Worm (Caenorhabditis elegans): ENCODE measurements around the gene C34D10.1.

DNA sequence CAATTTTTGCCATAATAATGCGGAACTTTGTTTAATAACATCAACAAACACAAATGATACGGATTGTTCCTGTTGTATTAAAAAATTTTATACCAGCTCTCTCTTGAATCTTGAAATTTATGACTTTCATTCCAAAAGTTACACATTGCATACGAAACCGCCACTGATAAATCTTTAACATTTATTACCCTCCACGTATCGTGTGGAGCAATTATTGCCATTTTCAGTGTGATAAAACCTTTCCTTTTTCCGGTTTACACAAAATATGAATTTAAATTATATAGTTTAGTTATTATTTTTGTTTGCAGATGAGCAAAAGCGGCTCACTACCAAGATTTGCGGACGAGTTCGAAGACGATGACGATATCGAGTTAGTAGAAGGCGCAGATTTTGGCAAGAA, 31.5 kb downstream of the C34D10.1 start, which contains the start of gene C18A11.3:
- no peak for TF ChIP-seq pha-4 (tag; optimal IDR thresholded peaks at IDR 0.05)
- TF ChIP-seq unc-62 (GFP tag; optimal IDR thresholded peaks at IDR 0.05), result no peak
- TF ChIP-seq mel-28 (tag; optimal IDR thresholded peaks at IDR 0.05; ENCODE audit: borderline replicate concordance), result no peak
- TF ChIP-seq aptf-3 (GFP tag; IDR thresholded peaks at IDR 0.05), result no peak
- TF ChIP-seq madf-6 (GFP tag; IDR thresholded peaks at IDR 0.05), result no peak
- TF ChIP-seq unc-130 (GFP tag; optimal IDR thresholded peaks at IDR 0.05), result no peak
- no peak for TF ChIP-seq B0035.1 (tag; optimal IDR thresholded peaks at IDR 0.05)
- TF ChIP-seq egl-18 (GFP tag; IDR thresholded peaks at IDR 0.05), result no peak

Data from whole organism, young adult.